Worm (Caenorhabditis elegans) whole organism, midembryonic: ENCODE data around the gene T13G4.1.

Experiments
- T22C8.4 ChIP-seq: fragments of 200-800 bp; sonication (Bioruptor generic); IDR thresholded peaks from 2 replicates; pipeline ENCODE4 v1.3.6; 2022; ENCODE audit warnings: missing genetic modification characterization, missing compliant biosample characterization
- flt-1 ChIP-seq: fragments of 200-800 bp; sonication (Bioruptor generic); IDR thresholded peaks from 2 replicates; pipeline ENCODE4 v1.3.6; 2022; ENCODE audit warnings: missing genetic modification characterization, missing compliant biosample characterization
- klf-2 ChIP-seq: fragments of 200-800 bp; sonication (Bioruptor generic); conservative IDR thresholded peaks from 2 replicates; pipeline ENCODE4 v1.3.6; 2022; ENCODE audit warnings: missing genetic modification reagents, missing genetic modification characterization, missing compliant biosample characterization
- med-1 ChIP-seq: sonication (generic microtip); optimal IDR thresholded peaks from 2 replicates; lab custom pipeline; 2017; ENCODE audit warnings: missing genetic modification characterization, mild to moderate bottlenecking, missing compliant biosample characterization, antibody characterized with exemption, missing genetic modification reagents; ENCODE audit not compliant: insufficient read depth
- ref-1 ChIP-seq: fragments of 200-800 bp; sonication (Bioruptor generic); conservative IDR thresholded peaks from 2 replicates; pipeline ENCODE4 v1.3.6; 2022; ENCODE audit warnings: missing genetic modification reagents, missing genetic modification characterization, missing compliant biosample characterization
- tab-1 ChIP-seq: fragments of 200-800 bp; sonication (Bioruptor generic); IDR thresholded peaks from 2 replicates; pipeline ENCODE4 v1.3.6; 2022; ENCODE audit warnings: missing genetic modification characterization, missing compliant biosample characterization
- ztf-23 ChIP-seq: fragments of 200-800 bp; sonication (Bioruptor generic); IDR thresholded peaks from 2 replicates; pipeline ENCODE4 v1.3.6; 2022; ENCODE audit warnings: missing genetic modification reagents, missing genetic modification characterization, missing compliant biosample characterization
- ztf-29 ChIP-seq: fragments of 200-800 bp; sonication (Bioruptor generic); IDR thresholded peaks from 2 replicates; pipeline ENCODE4 v1.3.6; 2022; ENCODE audit warnings: missing genetic modification reagents, missing genetic modification characterization, missing compliant biosample characterization

DNA sequence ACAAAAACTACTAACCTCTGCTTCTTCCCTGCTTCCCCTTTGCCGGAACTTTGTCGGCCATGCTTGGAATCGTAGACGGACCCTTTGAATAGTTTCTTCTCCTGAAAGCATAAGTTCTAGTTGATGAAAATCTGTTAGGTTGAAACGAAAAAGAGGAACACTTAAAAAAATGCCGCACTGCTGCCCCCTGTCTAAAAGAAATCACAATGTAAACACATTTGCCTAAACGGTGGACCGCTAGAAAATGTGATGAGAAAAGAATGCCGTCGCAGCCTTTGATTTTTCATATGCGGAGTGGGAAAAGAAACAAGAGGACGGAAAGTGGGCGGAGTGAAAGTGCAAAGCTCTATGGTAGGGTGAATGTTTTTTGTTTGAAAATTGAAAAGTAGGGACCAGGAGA, 13.1 kb downstream of the T13G4.1 start, which contains the start of gene T13G4.7:
- TF ChIP-seq med-1 (no peak), flt-1 (GFP tag; lab: Robert Waterston, UW) (no peak), T22C8.4 (no peak), tab-1 (GFP tag; lab: Robert Waterston, UW) (no peak), ztf-29 (GFP tag; lab: Robert Waterston, UW) (no peak), klf-2 (GFP tag; lab: Robert Waterston, UW) (no peak), ref-1 (GFP tag; lab: Robert Waterston, UW) (no peak), ztf-23 (no peak)
